Worm (Caenorhabditis elegans) whole organism, L4 larva: ENCODE data around the gene dot-1.2.

Experiments used
- ama-1 ChIP-seq: fragments of 150-350 bp; optimal IDR thresholded peaks from 2 replicates; lab custom pipeline; 2014; ENCODE audit warnings: inconsistent platforms, mixed read lengths
- attf-4 ChIP-seq: sonication (generic microtip); optimal IDR thresholded peaks from 3 replicates; lab custom pipeline; 2017; ENCODE audit warnings: missing biosample characterization, missing genetic modification characterization
- ceh-28 ChIP-seq: fragments of 150-350 bp; optimal IDR thresholded peaks from 2 replicates; lab custom pipeline; 2014; ENCODE audit warnings: missing biosample characterization, missing genetic modification reagents, missing genetic modification characterization
- daf-8 ChIP-seq: fragments of 200-800 bp; sonication (Bioruptor generic); IDR thresholded peaks from 2 replicates; pipeline ENCODE4 v1.3.6; 2022; ENCODE audit warnings: missing genetic modification characterization, missing compliant biosample characterization
- dpl-1 ChIP-seq: fragments of 150-350 bp; optimal IDR thresholded peaks from 2 replicates; lab custom pipeline; 2014; ENCODE audit warnings: missing biosample characterization, missing genetic modification reagents, missing genetic modification characterization
- fos-1 ChIP-seq: fragments of 150-350 bp; optimal IDR thresholded peaks from 2 replicates; lab custom pipeline; 2014; ENCODE audit warnings: missing biosample characterization, missing genetic modification characterization
- mdl-1 ChIP-seq, 2 experiments: fragments of 150-350 bp in 1 of 2; sonication (generic microtip) in 1 of 2; optimal IDR thresholded peaks; 2 replicates each; lab custom pipeline; 2014 to 2017; ENCODE audit warnings: missing biosample characterization in 2 of 2, missing genetic modification characterization in 2 of 2
- nhr-10 ChIP-seq: fragments of 150-350 bp; optimal IDR thresholded peaks from 2 replicates; lab custom pipeline; 2014; ENCODE audit warnings: missing biosample characterization, missing genetic modification characterization
- nhr-41 ChIP-seq: fragments of 200-800 bp; sonication (Bioruptor generic); IDR thresholded peaks from 2 replicates; pipeline ENCODE4 v1.3.6; 2022; ENCODE audit warnings: missing genetic modification reagents, missing genetic modification characterization, missing compliant biosample characterization
- pqm-1 ChIP-seq: sonication (generic microtip); optimal IDR thresholded peaks from 2 replicates; lab custom pipeline; 2017; ENCODE audit warnings: missing biosample characterization, missing genetic modification characterization
- set-16 ChIP-seq: fragments of 200-800 bp; sonication (Bioruptor generic); IDR thresholded peaks from 2 replicates; pipeline ENCODE4 v1.3.6; 2022; ENCODE audit warnings: missing genetic modification reagents, missing genetic modification characterization, missing compliant biosample characterization
- tra-1 ChIP-seq: fragments of 200-800 bp; sonication (Bioruptor generic); IDR thresholded peaks from 2 replicates; pipeline ENCODE4 v1.3.6; 2022; ENCODE audit warnings: missing genetic modification reagents, missing genetic modification characterization, missing compliant biosample characterization
- unc-130 ChIP-seq: sonication (generic microtip); optimal IDR thresholded peaks from 2 replicates; lab custom pipeline; 2016; ENCODE audit warnings: missing genetic modification reagents, missing genetic modification characterization, missing compliant biosample characterization
- vab-7 ChIP-seq: fragments of 200-800 bp; sonication (Bioruptor generic); IDR thresholded peaks from 2 replicates; pipeline ENCODE4 v1.3.6; 2022; ENCODE audit warnings: missing genetic modification reagents, missing genetic modification characterization, missing compliant biosample characterization

ce11 chrX:11878109-11878508 is 8.9 kb upstream of the dot-1.2 start, which contains the start of gene Y62H9A.2:
- TF ChIP-seq unc-130 (GFP tag; lab: Kevin White, UChicago) (no peak), attf-4 (tag; lab: Kevin White, UChicago) (no peak), vab-7 (no peak), tra-1 (GFP tag; lab: Robert Waterston, UW) (no peak), pqm-1 (no peak), ama-1 (lab: Kevin White, UChicago) (no peak), set-16 (GFP tag; lab: Robert Waterston, UW) (no peak), dpl-1 (GFP tag; lab: Kevin White, UChicago) (no peak), nhr-10 (tag; lab: Kevin White, UChicago) (no peak), mdl-1 (tag; optimal IDR thresholded peaks at IDR 0.05; lab: Kevin White, UChicago) (no peak), fos-1 (tag; lab: Kevin White, UChicago) (no peak), ceh-28 (no peak), nhr-41 (GFP tag; lab: Robert Waterston, UW) (no peak), daf-8 (GFP tag; lab: Robert Waterston, UW) (no peak)
